Worm (Caenorhabditis elegans): ENCODE data around the gene C53A5.13.

DNA sequence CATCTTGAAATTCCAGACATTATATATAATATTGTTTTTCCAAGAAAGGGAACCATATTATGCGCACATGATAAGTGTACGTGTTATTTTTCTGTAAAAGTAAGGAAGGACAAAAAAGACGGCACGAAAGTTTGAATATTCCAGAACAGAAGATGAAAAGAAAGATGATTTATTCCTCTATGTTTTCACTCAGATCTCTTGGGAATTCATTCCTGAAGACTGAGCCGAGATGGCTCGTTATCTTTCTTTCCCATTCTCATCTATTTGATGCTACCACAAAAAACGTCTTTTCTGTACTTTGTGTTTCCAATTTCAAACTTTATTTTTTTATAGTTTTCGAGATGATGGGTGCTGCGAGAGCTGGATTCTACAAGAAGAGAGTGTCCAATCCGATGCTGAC lies 57.1 kb downstream of the C53A5.13 start:
- TF ChIP-seq ZK546.5 (tag; optimal IDR thresholded peaks at IDR 0.05) (no peak), ztf-4 (tag; optimal IDR thresholded peaks at IDR 0.05) (no peak), zag-1 (tag; optimal IDR thresholded peaks at IDR 0.05) (no peak), lin-11 (tag; optimal IDR thresholded peaks at IDR 0.05) (no peak), mab-5 (tag; optimal IDR thresholded peaks at IDR 0.05) (peak; percentile 56)

All from whole organism, L2 larva.